Fruit fly (Drosophila melanogaster) whole organism, embryonic: Measurements from ENCODE around the gene wit.

Source experiments
- ATbp ChIP-seq: fragments of 200-800 bp; sonication (Bioruptor generic); optimal IDR thresholded peaks from 2 replicates; lab custom pipeline; 2017; ENCODE audit warnings: missing biosample characterization, mild to moderate bottlenecking, missing genetic modification characterization, missing genetic modification reagents
- Abd-B ChIP-seq: fragments of 200-800 bp; sonication (Bioruptor generic); optimal IDR thresholded peaks from 2 replicates; lab custom pipeline; 2018; ENCODE audit warnings: missing biosample characterization, mild to moderate bottlenecking, missing genetic modification characterization, moderate library complexity
- Asciz ChIP-seq: fragments of 200-800 bp; sonication (Bioruptor generic); optimal IDR thresholded peaks from 2 replicates; lab custom pipeline; 2017; ENCODE audit warnings: missing biosample characterization, mild to moderate bottlenecking, missing genetic modification characterization, missing genetic modification reagents
- CG10147 ChIP-seq: fragments of 200-800 bp; sonication (Bioruptor generic); optimal IDR thresholded peaks from 2 replicates; lab custom pipeline; 2019; ENCODE audit warnings: missing biosample characterization, mild to moderate bottlenecking, missing genetic modification characterization, moderate library complexity
- CG10321 ChIP-seq: fragments of 200-800 bp; sonication (Bioruptor generic); IDR thresholded peaks from 2 replicates; pipeline ENCODE4 v1.3.6; 2022; ENCODE audit warnings: missing biosample characterization, missing genetic modification characterization
- CG10654 ChIP-seq: fragments of 200-800 bp; sonication (Bioruptor generic); optimal IDR thresholded peaks from 2 replicates; lab custom pipeline; 2016; ENCODE audit warnings: missing biosample characterization, missing genetic modification characterization
- CG12219 ChIP-seq: fragments of 200-800 bp; sonication (Bioruptor generic); optimal IDR thresholded peaks from 3 replicates; lab custom pipeline; 2018; ENCODE audit warnings: missing biosample characterization, mild to moderate bottlenecking, missing genetic modification characterization
- CG13287 ChIP-seq: fragments of 200-800 bp; sonication (Bioruptor generic); IDR thresholded peaks from 2 replicates; pipeline ENCODE4 v1.3.6; 2022; ENCODE audit warnings: missing biosample characterization, missing genetic modification characterization; ENCODE audit not compliant: partially characterized antibody
- CG14014 ChIP-seq: fragments of 200-800 bp; sonication (Bioruptor generic); IDR thresholded peaks from 2 replicates; pipeline ENCODE4 v1.3.6; 2022; ENCODE audit warnings: missing biosample characterization, missing genetic modification characterization
- CG1529 ChIP-seq: fragments of 200-800 bp; sonication (Bioruptor generic); optimal IDR thresholded peaks from 3 replicates; lab custom pipeline; 2018; ENCODE audit warnings: missing biosample characterization, missing genetic modification characterization
- CG1603 ChIP-seq: fragments of 200-800 bp; sonication (Bioruptor generic); optimal IDR thresholded peaks from 2 replicates; lab custom pipeline; 2019; ENCODE audit warnings: missing biosample characterization, mild to moderate bottlenecking, missing genetic modification characterization, moderate library complexity
- CG17385 ChIP-seq: fragments of 200-800 bp; sonication (Bioruptor generic); optimal IDR thresholded peaks from 3 replicates; lab custom pipeline; 2018; ENCODE audit warnings: missing biosample characterization, mild to moderate bottlenecking, missing genetic modification characterization
- CG2678 ChIP-seq: fragments of 200-800 bp; sonication (Bioruptor generic); optimal IDR thresholded peaks from 3 replicates; lab custom pipeline; 2019; ENCODE audit warnings: missing biosample characterization, mild to moderate bottlenecking, missing genetic modification characterization, moderate library complexity
- CG30431 ChIP-seq: fragments of 200-800 bp; sonication (Bioruptor generic); optimal IDR thresholded peaks from 2 replicates; lab custom pipeline; 2017; ENCODE audit warnings: missing biosample characterization, missing genetic modification characterization
- CG3838 ChIP-seq: fragments of 200-800 bp; sonication (Bioruptor generic); optimal IDR thresholded peaks from 3 replicates; lab custom pipeline; 2016; ENCODE audit warnings: missing biosample characterization, missing genetic modification characterization
- CG4360 ChIP-seq: fragments of 200-800 bp; sonication (Bioruptor generic); IDR thresholded peaks from 2 replicates; pipeline ENCODE4 v1.3.6; 2022; ENCODE audit warnings: missing biosample characterization, missing genetic modification characterization
- CG4730 ChIP-seq: fragments of 200-800 bp; sonication (Bioruptor generic); IDR thresholded peaks from 2 replicates; pipeline ENCODE4 v1.3.6; 2022; ENCODE audit warnings: missing biosample characterization, missing genetic modification characterization
- CG6654 ChIP-seq: fragments of 200-800 bp; sonication (Bioruptor generic); optimal IDR thresholded peaks from 2 replicates; lab custom pipeline; 2017; ENCODE audit warnings: missing biosample characterization, mild to moderate bottlenecking, missing genetic modification characterization
- CG6689 ChIP-seq: fragments of 200-800 bp; sonication (Bioruptor generic); IDR thresholded peaks from 2 replicates; pipeline ENCODE4 v1.3.6; 2022; ENCODE audit warnings: missing biosample characterization, missing genetic modification characterization
- CG6813 ChIP-seq: fragments of 200-800 bp; sonication (Bioruptor generic); optimal IDR thresholded peaks from 2 replicates; lab custom pipeline; 2017; ENCODE audit warnings: missing biosample characterization, missing genetic modification characterization, mild to moderate bottlenecking, moderate library complexity, missing genetic modification reagents
- CG7839 ChIP-seq: fragments of 200-800 bp; sonication (Bioruptor generic); optimal IDR thresholded peaks from 3 replicates; lab custom pipeline; 2018; ENCODE audit warnings: missing biosample characterization, mild to moderate bottlenecking, missing genetic modification characterization, moderate library complexity
- CG7987 ChIP-seq: fragments of 200-800 bp; sonication (Bioruptor generic); optimal IDR thresholded peaks from 2 replicates; lab custom pipeline; 2018; ENCODE audit warnings: missing biosample characterization, mild to moderate bottlenecking, missing genetic modification characterization, moderate library complexity
- CG8388 ChIP-seq: fragments of 200-800 bp; sonication (Bioruptor generic); optimal IDR thresholded peaks from 2 replicates; lab custom pipeline; 2019; ENCODE audit warnings: missing biosample characterization, mild to moderate bottlenecking, missing genetic modification characterization, moderate library complexity
- GATAe ChIP-seq: fragments of 200-800 bp; sonication (Bioruptor generic); conservative IDR thresholded peaks from 2 replicates; pipeline ENCODE4 v1.3.6; 2022; ENCODE audit warnings: missing biosample characterization, missing genetic modification characterization
- H15 ChIP-seq: fragments of 200-800 bp; sonication (Bioruptor generic); IDR thresholded peaks from 3 replicates; pipeline ENCODE4 v1.3.6; 2022; ENCODE audit warnings: missing biosample characterization, missing genetic modification characterization
- HHEX ChIP-seq: fragments of 200-800 bp; sonication (Bioruptor generic); optimal IDR thresholded peaks from 3 replicates; lab custom pipeline; 2017; ENCODE audit warnings: missing biosample characterization, mild to moderate bottlenecking, missing genetic modification characterization, missing genetic modification reagents
- Hmx ChIP-seq: fragments of 200-800 bp; sonication (Bioruptor generic); optimal IDR thresholded peaks from 2 replicates; lab custom pipeline; 2016; ENCODE audit warnings: missing biosample characterization, missing genetic modification characterization
- MTF-1 ChIP-seq: fragments of 200-800 bp; sonication (Bioruptor generic); optimal IDR thresholded peaks from 2 replicates; lab custom pipeline; 2018; ENCODE audit warnings: missing biosample characterization, mild to moderate bottlenecking, missing genetic modification characterization, borderline replicate concordance
- Myb ChIP-seq: fragments of 200-800 bp; sonication (Bioruptor generic); optimal IDR thresholded peaks from 2 replicates; lab custom pipeline; 2016; ENCODE audit warnings: missing biosample characterization, missing genetic modification characterization
- Nf-YA ChIP-seq: fragments of 200-800 bp; sonication (Bioruptor generic); IDR thresholded peaks from 2 replicates; pipeline ENCODE4 v1.3.6; 2022; ENCODE audit warnings: missing biosample characterization, missing genetic modification characterization
- Poxn ChIP-seq: fragments of 200-800 bp; sonication (Bioruptor generic); IDR thresholded peaks from 2 replicates; pipeline ENCODE4 v1.3.6; 2022; ENCODE audit warnings: missing biosample characterization, missing genetic modification characterization
- Ravus ChIP-seq: fragments of 200-800 bp; sonication (Bioruptor generic); IDR thresholded peaks from 2 replicates; pipeline ENCODE4 v1.3.6; 2022; ENCODE audit warnings: missing biosample characterization, missing genetic modification characterization
- Sin3A ChIP-seq: fragments of >200 bp; optimal IDR thresholded peaks from 2 replicates; lab custom pipeline; 2018
- Six4 ChIP-seq: fragments of 200-800 bp; sonication (Bioruptor generic); optimal IDR thresholded peaks from 2 replicates; lab custom pipeline; 2016; ENCODE audit warnings: missing biosample characterization, missing genetic modification characterization
- Sox102F ChIP-seq: fragments of 200-800 bp; sonication (Bioruptor generic); optimal IDR thresholded peaks from 2 replicates; lab custom pipeline; 2018; ENCODE audit warnings: missing biosample characterization, mild to moderate bottlenecking, missing genetic modification characterization, moderate library complexity
- Spps ChIP-seq: fragments of 200-800 bp; sonication (Bioruptor generic); optimal IDR thresholded peaks from 2 replicates; lab custom pipeline; 2018; ENCODE audit warnings: missing biosample characterization, mild to moderate bottlenecking, missing genetic modification characterization
- al ChIP-seq: fragments of 200-800 bp; sonication (Bioruptor generic); IDR thresholded peaks from 2 replicates; pipeline ENCODE4 v1.3.6; 2022; ENCODE audit warnings: missing biosample characterization, missing genetic modification characterization
- chif ChIP-seq, 2 experiments: fragments of 200-800 bp; sonication (Bioruptor generic); optimal IDR thresholded peaks; 3 replicates each; lab custom pipeline; 2016; ENCODE audit warnings: missing biosample characterization in 2 of 2, missing genetic modification characterization in 2 of 2
- ewg ChIP-seq: fragments of 200-800 bp; sonication (Bioruptor generic); optimal IDR thresholded peaks from 3 replicates; lab custom pipeline; 2017; ENCODE audit warnings: mild to moderate bottlenecking, missing biosample characterization, missing genetic modification reagents, missing genetic modification characterization
- grau ChIP-seq: fragments of 200-800 bp; optimal IDR thresholded peaks from 3 replicates; lab custom pipeline; 2019; ENCODE audit warnings: missing biosample characterization, mild to moderate bottlenecking, missing genetic modification characterization, moderate library complexity
- gsb-n ChIP-seq: fragments of 200-800 bp; sonication (Bioruptor generic); optimal IDR thresholded peaks from 3 replicates; lab custom pipeline; 2018; ENCODE audit warnings: missing biosample characterization, mild to moderate bottlenecking, missing genetic modification characterization
- hkb ChIP-seq, 2 experiments: fragments of 200-800 bp in 1 of 2; fragments of >200 bp in 1 of 2; sonication (Bioruptor generic) in 1 of 2; IDR thresholded peaks in 1 of 2; optimal IDR thresholded peaks in 1 of 2; 2 replicates each; pipeline versions ENCODE4 v1.3.6 to Lab custom; 2017 to 2022; ENCODE audit warnings: missing biosample characterization in 1 of 2, missing genetic modification characterization in 1 of 2
- kah ChIP-seq: fragments of 200-800 bp; sonication (Bioruptor generic); optimal IDR thresholded peaks from 2 replicates; lab custom pipeline; 2018; ENCODE audit warnings: missing biosample characterization, mild to moderate bottlenecking, missing genetic modification characterization
- ken ChIP-seq: fragments of 200-800 bp; sonication (Bioruptor generic); IDR thresholded peaks from 3 replicates; pipeline ENCODE4 v1.3.6; 2022; ENCODE audit warnings: missing biosample characterization, missing genetic modification characterization
- kni ChIP-seq: fragments of 200-800 bp; sonication (Bioruptor generic); optimal IDR thresholded peaks from 3 replicates; lab custom pipeline; 2017; ENCODE audit warnings: mild to moderate bottlenecking, missing biosample characterization, missing genetic modification reagents, missing genetic modification characterization
- lab ChIP-seq: fragments of 200-800 bp; sonication (Bioruptor generic); optimal IDR thresholded peaks from 3 replicates; lab custom pipeline; 2017; ENCODE audit warnings: missing biosample characterization, missing genetic modification characterization, mild to moderate bottlenecking, moderate library complexity, missing genetic modification reagents
- rib ChIP-seq: fragments of 200-800 bp; sonication (Bioruptor generic); IDR thresholded peaks from 2 replicates; pipeline ENCODE4 v1.3.6; 2022; ENCODE audit warnings: missing biosample characterization, missing genetic modification characterization
- sc ChIP-seq, 3 experiments: fragments of >200 bp in 2 of 3; fragments of 200-800 bp in 1 of 3; sonication (Bioruptor generic) in 1 of 3; optimal IDR thresholded peaks; 2 replicates in 2 of 3; 3 replicates in 1 of 3; lab custom pipeline; 2017; ENCODE audit warnings: mild to moderate bottlenecking in 1 of 3, missing biosample characterization in 1 of 3, missing genetic modification characterization in 1 of 3, missing genetic modification reagents in 1 of 3
- zen2 ChIP-seq: fragments of 200-800 bp; sonication (Bioruptor generic); IDR thresholded peaks from 3 replicates; pipeline ENCODE4 v1.3.6; 2022; ENCODE audit warnings: missing biosample characterization, missing genetic modification characterization; ENCODE audit not compliant: partially characterized antibody

wit gene

DNA sequence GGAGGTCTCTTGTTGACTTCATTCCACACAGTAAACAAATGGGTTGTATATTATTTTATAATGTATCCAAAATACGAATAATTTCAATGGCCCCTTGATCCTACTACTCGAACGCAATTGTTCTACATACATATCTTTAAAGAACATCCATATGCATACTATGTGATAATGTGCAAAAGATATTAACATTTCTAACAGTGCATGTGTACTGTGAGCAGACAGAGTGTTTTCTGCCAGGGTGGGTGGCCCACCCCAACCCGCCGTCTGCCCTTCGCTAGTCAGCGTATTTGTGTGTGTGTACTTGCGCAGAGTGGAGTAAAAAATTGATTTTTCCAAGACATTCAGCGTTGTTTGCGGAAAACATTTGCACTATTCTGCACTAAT, 529 bp downstream of the wit start (continued):
- TF ChIP-seq CG8388 (GFP tag; lab: Kevin White, UChicago) (peak; percentile 37), MTF-1 (GFP tag; lab: Kevin White, UChicago) (peak; percentile 41), lab (GFP tag; lab: Kevin White, UChicago) (peak; percentile 55), gsb-n (tag; lab: Kevin White, UChicago) (no peak), CG1603 (tag; lab: Kevin White, UChicago) (peak; percentile 90), CG10654 (GFP tag; lab: Kevin White, UChicago) (peak; percentile 50), CG6654 (GFP tag; lab: Kevin White, UChicago) (peak; percentile 26), sc (optimal IDR thresholded peaks at IDR 0.05; lab: Kevin White, UChicago) (no peak), sc (GFP tag; optimal IDR thresholded peaks at IDR 0.05; lab: Kevin White, UChicago) (no peak), Sin3A (lab: Kevin White, UChicago) (no peak), CG7839 (tag; lab: Kevin White, UChicago) (no peak), rib (GFP tag; lab: Robert Waterston, UW) (0 out of 2 replicates have a peak, but pooled peaks have one; percentile 10), Poxn (GFP tag; lab: Robert Waterston, UW) (peak; percentile 37; the same call in 1 of the 2 replicates), al (GFP tag; lab: Robert Waterston, UW) (peak; percentile 46; the same call in 1 of the 2 replicates), ATbp (GFP tag; lab: Kevin White, UChicago) (peak; percentile 76), CG12219 (GFP tag; lab: Kevin White, UChicago) (peak; percentile 67), CG3838 (GFP tag; lab: Kevin White, UChicago) (no peak), Nf-YA (GFP tag; lab: Robert Waterston, UW) (0 out of 2 replicates have a peak, but pooled peaks have one; percentile 8), CG14014 (peak; percentile 71), kni (GFP tag; lab: Kevin White, UChicago) (no peak), grau (tag; lab: Kevin White, UChicago) (peak; percentile 42), HHEX (GFP tag; lab: Kevin White, UChicago) (peak; percentile 36), CG10321 (GFP tag; lab: Robert Waterston, UW) (0 out of 2 replicates have a peak, but pooled peaks have one; percentile 18), Asciz (GFP tag; lab: Kevin White, UChicago) (peak; percentile 22), CG4360 (GFP tag; lab: Robert Waterston, UW) (no peak), CG2678 (tag; lab: Kevin White, UChicago) (peak; percentile 37), zen2 (GFP tag; lab: Robert Waterston, UW) (no peak), Spps (tag; lab: Kevin White, UChicago) (peak; percentile 4), CG10147 (GFP tag; lab: Kevin White, UChicago) (peak; percentile 29), CG30431 (GFP tag; lab: Kevin White, UChicago) (peak; percentile 57), chif (GFP tag; optimal IDR thresholded peaks at IDR 0.05; lab: Kevin White, UChicago) (peak in 1 of 2 experiments; percentile 2), ewg (GFP tag; lab: Kevin White, UChicago) (peak; percentile 71), CG6689 (GFP tag; lab: Robert Waterston, UW) (peak; percentile 70), Sox102F (peak; percentile 70), CG4730 (GFP tag; lab: Robert Waterston, UW) (peak; percentile 26; the same call in 1 of the 2 replicates), CG6813 (peak; percentile 61), CG13287 (no peak), GATAe (GFP tag; lab: Robert Waterston, UW) (no peak), Hmx (GFP tag; lab: Kevin White, UChicago) (peak; percentile 6), Ravus (GFP tag; lab: Robert Waterston, UW) (peak; percentile 57), ken (peak; percentile 70; the same call in 2 of the 3 replicates), CG7987 (GFP tag; lab: Kevin White, UChicago) (peak; percentile 14), CG1529 (no peak), Six4 (GFP tag; lab: Kevin White, UChicago) (peak; percentile 19), H15 (GFP tag; lab: Robert Waterston, UW) (peak; percentile 64; the same call in 2 of the 3 replicates), hkb (optimal IDR thresholded peaks at IDR 0.05; lab: Kevin White, UChicago) (no peak), hkb (GFP tag; IDR thresholded peaks at IDR 0.05; lab: Robert Waterston, UW) (peak; percentile 80), CG17385 (peak; percentile 5), kah (GFP tag; lab: Kevin White, UChicago) (no peak), Abd-B (GFP tag; lab: Kevin White, UChicago) (peak; percentile 14), Myb (GFP tag; lab: Kevin White, UChicago) (no peak)
